Worm (Caenorhabditis elegans) whole organism, L4 larva: ENCODE measurements around the gene lgc-11.

Source experiments
- D1046.2 ChIP-seq: fragments of 200-800 bp; sonication (Bioruptor generic); IDR thresholded peaks from 2 replicates; pipeline ENCODE4 v1.3.6; 2022; ENCODE audit warnings: missing genetic modification characterization, missing compliant biosample characterization
- dmd-8 ChIP-seq: fragments of 200-800 bp; sonication (Bioruptor generic); IDR thresholded peaks from 2 replicates; pipeline ENCODE4 v1.3.6; 2022; ENCODE audit warnings: missing genetic modification characterization, missing compliant biosample characterization
- fkh-10 ChIP-seq: fragments of 150-350 bp; optimal IDR thresholded peaks from 2 replicates; lab custom pipeline; 2014; ENCODE audit warnings: missing biosample characterization, missing genetic modification reagents, missing genetic modification characterization
- lin-13 ChIP-seq: fragments of 150-350 bp; optimal IDR thresholded peaks from 2 replicates; lab custom pipeline; 2014; ENCODE audit warnings: missing biosample characterization, missing genetic modification reagents, missing genetic modification characterization
- nhr-237 ChIP-seq: sonication (generic microtip); optimal IDR thresholded peaks from 2 replicates; lab custom pipeline; 2017; ENCODE audit warnings: missing biosample characterization, missing genetic modification characterization
- snpc-4 ChIP-seq: fragments of 150-350 bp; optimal IDR thresholded peaks from 2 replicates; lab custom pipeline; 2014; ENCODE audit warnings: missing biosample characterization, missing genetic modification characterization

DNA sequence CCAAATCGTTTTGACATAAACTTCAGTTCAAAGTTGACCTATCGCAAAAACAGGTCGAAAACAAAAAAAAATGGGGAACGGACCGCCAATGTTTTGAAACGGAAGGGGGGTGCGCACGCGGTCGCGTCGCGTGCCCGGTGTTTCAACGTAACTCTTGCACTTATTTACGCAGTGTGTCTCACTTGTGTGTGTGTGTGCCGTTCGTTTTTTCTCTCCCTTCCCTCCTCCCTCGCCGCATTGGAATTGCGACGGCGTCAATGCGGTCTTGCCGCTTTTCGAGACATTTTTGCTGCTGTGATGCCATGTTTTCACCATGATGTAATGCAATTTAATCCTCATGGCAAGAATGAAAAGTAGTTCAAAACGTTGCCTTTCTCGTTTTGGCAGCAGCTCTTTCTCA, 28.0 kb downstream of the lgc-11 start:
- TF ChIP-seq lin-13 (no peak), D1046.2 (GFP tag; lab: Robert Waterston, UW) (no peak), dmd-8 (GFP tag; lab: Robert Waterston, UW) (no peak), fkh-10 (GFP tag; lab: Kevin White, UChicago) (peak; percentile 26), snpc-4 (tag; lab: Kevin White, UChicago) (no peak), nhr-237 (tag; lab: Kevin White, UChicago) (no peak)
